Worm (Caenorhabditis elegans) whole organism, early embryonic: Measurements from ENCODE around the gene got-2.2.
A peak's percentile ranks its signal among the peaks of the same experiment; 100 is the strongest.

Source experiments
- B0310.2 ChIP-seq: sonication (generic microtip); optimal IDR thresholded peaks from 2 replicates; lab custom pipeline; 2016; ENCODE audit warnings: mild to moderate bottlenecking, missing genetic modification characterization, missing compliant biosample characterization
- F13C5.2 ChIP-seq: sonication (generic microtip); optimal IDR thresholded peaks from 2 replicates; lab custom pipeline; 2017; ENCODE audit warnings: mild to moderate bottlenecking, missing genetic modification characterization, inconsistent platforms, missing compliant biosample characterization
- aly-1 ChIP-seq: sonication (generic microtip); optimal IDR thresholded peaks from 2 replicates; lab custom pipeline; 2016; ENCODE audit warnings: missing genetic modification characterization, missing compliant biosample characterization
- ama-1 ChIP-seq: fragments of 150-350 bp; optimal IDR thresholded peaks from 2 replicates; lab custom pipeline; 2014
- ceh-13 ChIP-seq: fragments of 200-800 bp; sonication (Bioruptor generic); optimal IDR thresholded peaks from 2 replicates; lab custom pipeline; 2018; ENCODE audit warnings: mild to moderate bottlenecking, missing genetic modification characterization, missing compliant biosample characterization
- ceh-36 ChIP-seq: sonication (generic microtip); optimal IDR thresholded peaks from 2 replicates; lab custom pipeline; 2016; ENCODE audit warnings: missing genetic modification characterization, inconsistent platforms, missing compliant biosample characterization
- ets-7 ChIP-seq: sonication (generic microtip); optimal IDR thresholded peaks from 2 replicates; lab custom pipeline; 2016; ENCODE audit warnings: missing genotype, missing genetic modification characterization, missing compliant biosample characterization
- flt-1 ChIP-seq: fragments of 200-800 bp; sonication (Bioruptor generic); IDR thresholded peaks from 2 replicates; pipeline ENCODE4 v1.3.6; 2022; ENCODE audit warnings: missing genetic modification characterization, missing compliant biosample characterization
- hmbx-1 ChIP-seq: sonication (generic microtip); optimal IDR thresholded peaks from 2 replicates; lab custom pipeline; 2016; ENCODE audit warnings: mild to moderate bottlenecking, missing genetic modification characterization, missing compliant biosample characterization
- hmg-4 ChIP-seq: fragments of 200-800 bp; sonication (Bioruptor generic); optimal IDR thresholded peaks from 2 replicates; lab custom pipeline; 2018; ENCODE audit warnings: mild to moderate bottlenecking, missing genetic modification characterization, missing compliant biosample characterization
- hnd-1 ChIP-seq: sonication (generic microtip); optimal IDR thresholded peaks from 2 replicates; lab custom pipeline; 2016; ENCODE audit warnings: missing genetic modification characterization, missing compliant biosample characterization
- pes-1 ChIP-seq: fragments of 200-800 bp; sonication (Bioruptor generic); IDR thresholded peaks from 2 replicates; pipeline ENCODE4 v1.3.6; 2022; ENCODE audit warnings: missing genetic modification reagents, missing genetic modification characterization, missing compliant biosample characterization
- scrt-1 ChIP-seq: fragments of 200-800 bp; sonication (Bioruptor generic); IDR thresholded peaks from 2 replicates; pipeline ENCODE4 v1.3.6; 2022; ENCODE audit warnings: missing genetic modification characterization, missing compliant biosample characterization
- sea-1 ChIP-seq: fragments of 200-800 bp; sonication (Bioruptor generic); conservative IDR thresholded peaks from 2 replicates; pipeline ENCODE4 v1.3.6; 2022; ENCODE audit warnings: missing genetic modification characterization, missing compliant biosample characterization
- tbx-11 ChIP-seq: fragments of 200-800 bp; sonication (Bioruptor generic); IDR thresholded peaks from 2 replicates; pipeline ENCODE4 v1.3.6; 2022; ENCODE audit warnings: missing genetic modification characterization, missing compliant biosample characterization
- tbx-37 ChIP-seq: fragments of 200-800 bp; sonication (Bioruptor generic); conservative IDR thresholded peaks from 2 replicates; pipeline ENCODE4 v1.3.6; 2022; ENCODE audit warnings: missing genetic modification reagents, missing genetic modification characterization, missing compliant biosample characterization
- tra-4 ChIP-seq: sonication (generic microtip); optimal IDR thresholded peaks from 2 replicates; lab custom pipeline; 2017; ENCODE audit warnings: missing genetic modification characterization, missing compliant biosample characterization

got-2.2 gene

DNA sequence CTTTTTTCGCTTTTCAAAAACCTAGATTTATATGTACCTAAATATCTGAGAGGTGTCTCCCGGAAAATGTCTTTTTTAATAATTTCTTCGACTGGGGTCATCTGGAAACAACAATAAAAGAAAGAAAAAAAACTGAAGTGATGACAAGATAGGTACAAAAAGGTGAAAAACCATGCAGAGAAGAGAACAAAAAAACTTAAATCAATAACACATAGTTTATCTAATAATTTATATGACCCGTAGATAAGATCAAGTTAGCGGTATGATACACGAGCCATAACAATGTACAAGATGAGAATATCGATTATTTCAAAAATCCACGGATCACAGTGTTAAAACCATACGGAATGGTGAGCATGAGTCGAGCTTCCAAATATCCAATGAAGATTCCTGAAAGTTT lies 34.5 kb upstream of the got-2.2 start, which contains the start of gene mtp-18:
Gene mtp-18, minus strand, starts transcription at position 101 of the 400 bp plus-strand sequence.
- TF ChIP-seq hmbx-1, result no peak
- no peak for TF ChIP-seq aly-1 (tag; lab: Kevin White, UChicago)
- no peak for TF ChIP-seq ceh-36 (tag; lab: Kevin White, UChicago)
- no peak for TF ChIP-seq F13C5.2
- no peak for TF ChIP-seq sea-1 (GFP tag; lab: Robert Waterston, UW)
- no peak for TF ChIP-seq ets-7
- TF ChIP-seq hnd-1 (tag; lab: Kevin White, UChicago), result no peak
- no peak for TF ChIP-seq hmg-4 (GFP tag; lab: Kevin White, UChicago)
- TF ChIP-seq scrt-1 (GFP tag; lab: Robert Waterston, UW), result no peak
- no peak for TF ChIP-seq ama-1 (lab: Kevin White, UChicago)
- no peak for TF ChIP-seq tra-4 (tag; lab: Kevin White, UChicago)
- no peak for TF ChIP-seq B0310.2 (tag; lab: Kevin White, UChicago)
- TF ChIP-seq tbx-37 (GFP tag; lab: Robert Waterston, UW), result no peak
- TF ChIP-seq tbx-11 (GFP tag; lab: Robert Waterston, UW), result no peak
- no peak for TF ChIP-seq ceh-13 (GFP tag; lab: Kevin White, UChicago)
- no peak for TF ChIP-seq pes-1 (GFP tag; lab: Robert Waterston, UW)
- no peak for TF ChIP-seq flt-1 (GFP tag; lab: Robert Waterston, UW)

DNA sequence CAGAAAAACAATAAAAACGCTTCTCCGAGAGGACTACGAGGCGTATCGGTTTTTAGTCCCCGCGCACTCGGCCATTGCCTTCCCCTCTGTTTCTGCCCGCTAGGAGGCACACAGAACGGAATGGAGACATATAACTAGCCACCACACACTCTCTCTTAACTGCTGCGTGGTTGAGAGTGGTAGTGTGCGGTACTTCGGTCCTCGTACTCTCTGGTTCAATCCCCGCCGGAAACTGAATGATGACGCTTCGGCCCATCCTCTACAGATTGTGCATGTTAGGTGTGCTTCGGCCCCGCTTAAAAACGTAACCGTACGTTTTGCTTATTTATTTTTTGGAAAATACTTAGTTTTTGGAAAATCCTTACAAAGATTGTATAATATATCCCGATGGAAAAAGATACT lies 33.1 kb upstream of the got-2.2 start, which contains the start of gene T13C5.6:
Gene T13C5.6, minus strand, starts transcription at position 1 of the 402 bp plus-strand sequence.
- TF ChIP-seq hmg-4 (GFP tag; lab: Kevin White, UChicago), result peak; percentile 100
- TF ChIP-seq sea-1 (GFP tag; lab: Robert Waterston, UW), result peak; percentile 98
- peak; percentile 85 for TF ChIP-seq hmbx-1
- TF ChIP-seq ceh-13 (GFP tag; lab: Kevin White, UChicago), result peak; percentile 93
- peak; percentile 99 for TF ChIP-seq F13C5.2
- TF ChIP-seq tra-4 (tag; lab: Kevin White, UChicago), result peak; percentile 95
- peak; percentile 95 for TF ChIP-seq flt-1 (GFP tag; lab: Robert Waterston, UW)
- peak; percentile 94 for TF ChIP-seq scrt-1 (GFP tag; lab: Robert Waterston, UW)
- TF ChIP-seq pes-1 (GFP tag; lab: Robert Waterston, UW), result peak; percentile 98
- TF ChIP-seq ama-1 (lab: Kevin White, UChicago), result peak; percentile 58
- peak; percentile 96 for TF ChIP-seq ets-7
- TF ChIP-seq B0310.2 (tag; lab: Kevin White, UChicago), result peak; percentile 96
- peak; percentile 98 for TF ChIP-seq aly-1 (tag; lab: Kevin White, UChicago)
- TF ChIP-seq tbx-11 (GFP tag; lab: Robert Waterston, UW), result peak; percentile 97
- TF ChIP-seq ceh-36 (tag; lab: Kevin White, UChicago), result peak; percentile 93
- TF ChIP-seq hnd-1 (tag; lab: Kevin White, UChicago), result peak; percentile 95
- TF ChIP-seq tbx-37 (GFP tag; lab: Robert Waterston, UW), result peak; percentile 98

DNA sequence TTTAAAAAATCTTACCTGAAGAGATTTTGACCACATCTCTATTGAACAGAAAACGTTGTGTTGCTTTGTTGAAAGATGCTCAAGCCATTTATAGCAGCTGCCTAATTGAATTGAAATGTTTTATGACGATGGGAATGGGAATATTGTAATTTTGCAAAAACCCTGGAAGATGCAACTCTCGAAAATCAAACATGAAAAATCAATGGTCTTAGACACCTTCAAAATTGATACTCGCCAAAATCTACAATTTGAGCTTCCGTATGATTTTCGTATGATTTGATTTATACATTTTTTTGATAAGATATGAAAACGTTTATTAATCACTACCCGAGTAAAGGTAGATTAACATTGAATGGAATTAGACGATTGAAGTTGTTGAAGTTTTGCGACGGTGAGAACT lies 32.3 kb upstream of the got-2.2 start, which contains the start of gene C14F11.7:
Gene C14F11.7, minus strand, starts transcription at position 101 of the 400 bp plus-strand sequence.
- no peak for TF ChIP-seq tbx-37 (GFP tag; lab: Robert Waterston, UW)
- no peak for TF ChIP-seq B0310.2 (tag; lab: Kevin White, UChicago)
- no peak for TF ChIP-seq F13C5.2
- TF ChIP-seq ceh-13 (GFP tag; lab: Kevin White, UChicago), result no peak
- no peak for TF ChIP-seq ceh-36 (tag; lab: Kevin White, UChicago)
- no peak for TF ChIP-seq tra-4 (tag; lab: Kevin White, UChicago)
- TF ChIP-seq ets-7, result no peak
- no peak for TF ChIP-seq sea-1 (GFP tag; lab: Robert Waterston, UW)

DNA sequence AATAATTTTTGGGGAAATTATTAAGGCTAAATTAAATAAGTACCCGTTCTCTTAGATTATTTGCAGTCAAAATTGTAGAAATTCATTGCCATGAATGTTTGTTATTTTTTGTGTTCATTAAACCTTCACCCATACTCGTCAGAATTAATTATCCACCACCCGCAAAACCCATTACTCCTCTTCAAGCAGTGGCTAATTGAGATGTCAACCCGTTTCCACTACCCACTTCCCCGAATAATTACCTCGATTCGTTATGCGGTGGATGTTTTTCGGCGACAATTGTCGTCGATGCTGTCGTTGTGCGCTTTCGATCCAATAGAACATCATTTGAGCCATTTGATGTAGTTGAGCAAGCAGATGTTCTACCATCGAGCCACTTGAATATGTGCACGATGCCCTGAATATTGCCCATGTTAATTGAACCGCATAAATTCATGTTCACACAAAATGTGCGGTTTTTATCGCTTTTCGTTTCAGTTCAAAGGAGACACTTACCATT lies 29.4 kb upstream of the got-2.2 start:
- TF ChIP-seq scrt-1 (GFP tag; lab: Robert Waterston, UW) (no peak), tbx-11 (GFP tag; lab: Robert Waterston, UW) (no peak), aly-1 (tag; lab: Kevin White, UChicago) (no peak), flt-1 (GFP tag; lab: Robert Waterston, UW) (no peak), ets-7 (no peak), ceh-36 (tag; lab: Kevin White, UChicago) (no peak), ceh-13 (GFP tag; lab: Kevin White, UChicago) (no peak), hmbx-1 (no peak), tra-4 (tag; lab: Kevin White, UChicago) (no peak), hnd-1 (tag; lab: Kevin White, UChicago) (no peak), sea-1 (GFP tag; lab: Robert Waterston, UW) (no peak), ama-1 (lab: Kevin White, UChicago) (no peak), pes-1 (GFP tag; lab: Robert Waterston, UW) (no peak)

DNA sequence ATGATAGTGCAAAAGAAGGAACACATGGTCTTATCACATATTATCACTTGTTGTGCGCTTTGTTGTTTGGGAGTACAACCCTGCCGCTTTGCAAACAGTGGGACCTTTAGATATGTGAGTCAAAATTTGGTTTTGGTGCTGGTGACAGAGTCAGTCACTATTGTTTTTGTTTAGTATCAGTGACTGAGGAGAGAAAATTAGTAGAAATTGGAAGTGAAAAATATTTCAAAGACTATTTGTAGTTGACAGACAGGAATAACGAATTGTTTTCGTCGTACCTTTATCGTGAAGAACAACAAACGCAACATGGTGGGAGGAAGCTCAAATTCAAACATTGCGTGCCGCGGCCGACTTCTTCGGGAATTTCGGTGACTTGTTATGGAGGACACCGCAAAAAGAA lies 24.2 kb upstream of the got-2.2 start, which contains the start of gene lrch-1:
Gene lrch-1, minus strand, starts transcription at position 101 of the 400 bp plus-strand sequence.
- TF ChIP-seq ceh-13 (GFP tag; lab: Kevin White, UChicago) (no peak), tbx-11 (GFP tag; lab: Robert Waterston, UW) (no peak)

DNA sequence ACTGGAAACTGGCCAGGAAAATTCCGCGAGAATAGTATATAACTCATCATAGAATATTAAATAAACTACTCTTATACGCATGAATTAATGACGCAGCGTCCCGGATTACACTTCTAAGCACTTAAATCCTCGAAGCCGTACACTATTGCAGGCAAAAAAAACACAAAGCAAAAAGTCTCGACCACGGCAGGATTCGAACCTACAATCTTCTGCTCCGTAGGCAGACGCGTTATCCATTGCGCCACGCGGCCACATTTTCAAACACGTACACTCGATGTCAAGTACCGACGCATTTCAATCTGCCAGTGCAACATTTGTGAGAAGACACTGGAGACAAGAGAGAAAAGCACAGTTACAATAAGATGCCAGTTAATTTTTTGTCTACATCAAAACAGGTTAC lies 20.9 kb upstream of the got-2.2 start:
- no peak for TF ChIP-seq B0310.2 (tag; lab: Kevin White, UChicago)
- TF ChIP-seq ceh-13 (GFP tag; lab: Kevin White, UChicago), result peak; percentile 13
- TF ChIP-seq scrt-1 (GFP tag; lab: Robert Waterston, UW), result 0 out of 2 replicates have a peak, but pooled peaks have one; percentile 63
- peak; percentile 58 for TF ChIP-seq flt-1 (GFP tag; lab: Robert Waterston, UW)
- TF ChIP-seq aly-1 (tag; lab: Kevin White, UChicago), result peak; percentile 55
- peak; percentile 70 for TF ChIP-seq tbx-37 (GFP tag; lab: Robert Waterston, UW)
- peak; percentile 50 for TF ChIP-seq ceh-36 (tag; lab: Kevin White, UChicago)
- no peak for TF ChIP-seq tra-4 (tag; lab: Kevin White, UChicago)
- peak; percentile 53; the same call in 1 of the 2 replicates for TF ChIP-seq tbx-11 (GFP tag; lab: Robert Waterston, UW)
- TF ChIP-seq ama-1 (lab: Kevin White, UChicago), result no peak
- peak; percentile 62 for TF ChIP-seq F13C5.2
- TF ChIP-seq hnd-1 (tag; lab: Kevin White, UChicago), result peak; percentile 38
- TF ChIP-seq pes-1 (GFP tag; lab: Robert Waterston, UW), result peak; percentile 81
- peak; percentile 44 for TF ChIP-seq ets-7
- peak; percentile 55 for TF ChIP-seq hmg-4 (GFP tag; lab: Kevin White, UChicago)
- 0 out of 2 replicates have a peak, but pooled peaks have one; percentile 42 for TF ChIP-seq sea-1 (GFP tag; lab: Robert Waterston, UW)
- no peak for TF ChIP-seq hmbx-1
